Worm (Caenorhabditis elegans) whole organism, young adult: ENCODE results near the gene fbxa-60.

Source experiments
- F57A8.1 ChIP-seq: fragments of 200-800 bp; sonication (Bioruptor generic); optimal IDR thresholded peaks from 2 replicates; lab custom pipeline; 2018; ENCODE audit warnings: mild to moderate bottlenecking, missing genetic modification characterization, moderate library complexity, missing compliant biosample characterization
- ccch-3 ChIP-seq: fragments of 200-800 bp; sonication (Bioruptor generic); optimal IDR thresholded peaks from 2 replicates; lab custom pipeline; 2018; ENCODE audit warnings: mild to moderate bottlenecking, missing genetic modification characterization, missing compliant biosample characterization
- dpl-1 ChIP-seq: fragments of 150-350 bp; optimal IDR thresholded peaks from 2 replicates; lab custom pipeline; 2014; ENCODE audit warnings: missing biosample characterization, missing genetic modification reagents, missing genetic modification characterization
- lin-35 ChIP-seq, 3 experiments: fragments of 150-350 bp in 2 of 3; sonication (generic microtip) in 1 of 3; optimal IDR thresholded peaks; 2 replicates each; lab custom pipeline; 2014 to 2018; ENCODE audit warnings: missing biosample characterization in 3 of 3, missing genetic modification characterization in 3 of 3, missing genetic modification reagents in 3 of 3
- mxl-1 ChIP-seq: sonication (generic microtip); optimal IDR thresholded peaks from 2 replicates; lab custom pipeline; 2016; ENCODE audit warnings: missing genetic modification characterization, missing compliant biosample characterization
- nhr-90 ChIP-seq: sonication (generic microtip); optimal IDR thresholded peaks from 2 replicates; lab custom pipeline; 2016; ENCODE audit warnings: missing genotype, mild to moderate bottlenecking, missing genetic modification characterization, missing compliant biosample characterization
- sea-2 ChIP-seq: fragments of 200-800 bp; sonication (Bioruptor generic); IDR thresholded peaks from 2 replicates; pipeline ENCODE4 v1.3.6; 2022; ENCODE audit warnings: missing genetic modification characterization, missing compliant biosample characterization

DNA sequence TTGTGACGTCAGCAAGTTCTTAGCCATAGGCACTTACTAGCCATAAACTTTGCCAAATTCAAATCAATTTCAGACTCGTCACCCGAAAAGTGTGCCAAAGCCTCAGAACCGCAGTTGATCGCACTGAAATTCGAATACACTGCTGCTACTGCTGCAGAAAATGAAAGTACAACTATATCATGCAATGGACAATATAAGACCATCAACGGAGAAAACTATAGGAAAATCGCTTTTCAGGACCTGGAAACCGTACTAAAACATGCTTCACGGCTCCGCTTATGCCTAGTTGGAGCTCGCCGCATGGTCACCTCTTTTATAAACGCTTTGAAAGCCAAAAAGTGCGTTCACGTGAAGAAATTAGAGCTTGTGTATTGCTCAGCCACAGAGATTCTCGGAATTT is 7.5 kb downstream of the fbxa-60 start, which contains the start of gene fbxa-22:
- no peak for TF ChIP-seq lin-35 (GFP tag; optimal IDR thresholded peaks at IDR 0.05; lab: Kevin White, UChicago)
- TF ChIP-seq ccch-3 (GFP tag; lab: Kevin White, UChicago): no peak
- no peak for TF ChIP-seq sea-2
- no peak for TF ChIP-seq dpl-1 (GFP tag; lab: Kevin White, UChicago)
- no peak for TF ChIP-seq nhr-90 (tag; lab: Kevin White, UChicago)
- TF ChIP-seq F57A8.1 (GFP tag; lab: Kevin White, UChicago): no peak
- no peak for TF ChIP-seq mxl-1 (tag; lab: Kevin White, UChicago)
